Worm (Caenorhabditis elegans): ENCODE measurements around the gene rrp-1.
"Not testable (repeated sequence)": the region's sequence is repeated elsewhere in the genome, so short reads cannot be mapped to it uniquely, and the experiment has no call there.

rrp-1 gene

DNA sequence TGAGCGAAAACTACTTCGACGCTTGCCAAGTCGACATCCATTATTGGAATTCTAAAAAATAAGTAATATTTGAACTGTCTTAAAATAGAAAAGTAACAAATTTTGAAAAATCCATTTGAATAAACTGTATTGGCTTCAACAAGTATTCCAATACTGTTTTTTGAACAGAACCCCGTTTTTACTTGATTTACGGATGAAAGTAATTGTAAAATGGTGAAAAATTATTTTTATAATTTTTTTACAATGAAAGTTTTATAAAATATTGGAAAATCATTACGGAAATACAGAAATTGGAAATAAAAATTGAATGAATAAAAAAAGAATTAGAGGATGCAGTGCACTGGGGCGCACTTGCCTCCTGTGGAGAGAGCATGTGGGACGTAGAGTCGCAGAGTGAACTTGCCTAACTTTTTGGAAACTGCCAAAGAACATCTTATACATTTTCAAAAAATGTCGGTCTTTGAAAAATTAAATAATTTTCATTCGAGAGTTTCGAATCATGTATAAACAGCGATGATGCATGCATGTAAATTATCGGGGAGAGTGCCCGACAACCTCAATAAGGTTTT is at the start of gene rrp-1:
Gene rrp-1 (minus strand): TSS at position 51 of the 569 bp plus-strand sequence.
- TF ChIP-seq mcd-1 (GFP tag; IDR thresholded peaks at IDR 0.05) (peak; percentile 36; the same call in 1 of the 2 replicates), ceh-91 (GFP tag; IDR thresholded peaks at IDR 0.05) (no peak), hmg-20 (GFP tag; IDR thresholded peaks at IDR 0.05) (no peak), aptf-3 (GFP tag; IDR thresholded peaks at IDR 0.05) (no peak), nfya-1 (tag; optimal IDR thresholded peaks at IDR 0.05; ENCODE audit: borderline replicate concordance, insufficient read depth) (no peak), hmg-1.2 (GFP tag; IDR thresholded peaks at IDR 0.05) (peak; percentile 87)

DNA sequence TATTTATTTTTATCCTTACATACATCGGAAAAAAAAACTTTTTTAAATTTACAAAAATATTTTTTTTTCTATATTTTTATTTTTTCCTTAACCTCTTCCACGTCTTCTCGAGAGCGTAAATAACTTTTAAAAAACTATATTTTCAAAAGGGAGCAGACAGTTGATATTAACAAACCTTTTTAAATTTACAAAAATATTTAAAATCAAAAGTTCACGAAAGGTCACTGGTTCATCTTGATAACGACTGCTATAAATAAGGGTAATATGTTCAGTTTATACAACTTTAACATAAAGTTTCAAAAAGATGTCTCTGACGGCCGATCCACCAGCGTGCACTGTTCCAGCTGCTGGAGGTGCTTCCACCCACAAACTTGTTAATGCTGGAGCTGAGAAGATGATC is 46.7 kb upstream of the rrp-1 start, which contains the start of the genes F44D12.16 and msd-2:
Gene F44D12.16 (plus strand): TSS at position 301 of the 400 bp plus-strand sequence.
Gene msd-2 (plus strand): TSS at position 305 of the 400 bp plus-strand sequence.
- not testable (repeated sequence) for TF ChIP-seq nhr-120 (GFP tag; IDR thresholded peaks at IDR 0.05); B0019.2 (GFP tag; conservative IDR thresholded peaks at IDR 0.05); nfyb-1 (GFP tag; IDR thresholded peaks at IDR 0.05)

DNA sequence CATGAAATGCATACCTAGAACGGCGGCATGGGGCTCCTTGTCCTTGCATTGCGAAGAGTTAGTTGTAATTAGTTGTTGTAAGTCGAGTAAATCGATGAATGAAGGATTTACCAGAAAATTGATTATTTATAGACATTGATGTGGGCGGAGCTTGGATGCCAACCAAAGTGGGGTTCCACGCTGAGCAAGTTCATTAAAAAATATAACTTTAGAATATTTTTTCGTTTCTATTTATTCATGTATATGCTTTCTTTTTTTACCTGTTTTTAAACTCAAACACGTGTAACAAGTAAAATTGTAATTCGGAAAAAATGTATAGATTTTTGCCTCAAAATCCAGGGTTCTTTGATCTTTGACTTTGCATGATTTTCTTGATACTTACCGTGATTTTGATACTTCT is 45.5 kb upstream of the rrp-1 start, which contains the start of gene gipc-2:
Gene gipc-2 (minus strand): TSS at position 101 of the 400 bp plus-strand sequence.
- TF ChIP-seq let-607 (tag; optimal IDR thresholded peaks at IDR 0.05) (no peak), nhr-179 (tag; optimal IDR thresholded peaks at IDR 0.05) (no peak)

DNA sequence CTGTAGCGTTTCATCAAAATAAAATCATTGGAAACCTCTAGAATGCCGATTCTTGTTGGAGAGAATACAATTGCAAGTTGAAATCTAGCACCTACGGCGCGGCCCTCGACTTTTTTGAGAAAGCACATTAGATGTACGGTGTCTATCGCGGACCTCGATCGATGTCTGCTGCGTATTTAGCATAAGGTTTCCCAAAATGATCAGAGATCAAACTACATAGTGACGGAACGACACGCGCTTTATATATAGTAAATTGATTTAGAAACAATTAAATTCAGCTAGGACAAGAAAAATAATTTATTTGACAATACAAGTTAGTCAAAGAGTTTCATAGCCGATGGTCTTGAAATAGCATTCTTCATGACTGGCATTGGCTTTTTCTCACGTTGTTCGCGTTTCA is 44.1 kb upstream of the rrp-1 start:
- peak; percentile 71 for TF ChIP-seq snpc-1.1 (tag; optimal IDR thresholded peaks at IDR 0.05; ENCODE audit: insufficient read depth)
- TF ChIP-seq F39B2.1 (GFP tag; IDR thresholded peaks at IDR 0.05): no peak
- no peak for TF ChIP-seq snpc-4 (GFP tag; optimal IDR thresholded peaks at IDR 0.05)
- peak in 2 of 4 experiments; percentile 62 to 85 for TF ChIP-seq snpc-4 (tag; optimal IDR thresholded peaks at IDR 0.05)
- TF ChIP-seq nhr-80 (tag; optimal IDR thresholded peaks at IDR 0.05): no peak
- peak; percentile 54 for TF ChIP-seq pbrm-1 (GFP tag; IDR thresholded peaks at IDR 0.05)
- peak; percentile 51 for TF ChIP-seq hmg-1.2 (GFP tag; IDR thresholded peaks at IDR 0.05)

DNA sequence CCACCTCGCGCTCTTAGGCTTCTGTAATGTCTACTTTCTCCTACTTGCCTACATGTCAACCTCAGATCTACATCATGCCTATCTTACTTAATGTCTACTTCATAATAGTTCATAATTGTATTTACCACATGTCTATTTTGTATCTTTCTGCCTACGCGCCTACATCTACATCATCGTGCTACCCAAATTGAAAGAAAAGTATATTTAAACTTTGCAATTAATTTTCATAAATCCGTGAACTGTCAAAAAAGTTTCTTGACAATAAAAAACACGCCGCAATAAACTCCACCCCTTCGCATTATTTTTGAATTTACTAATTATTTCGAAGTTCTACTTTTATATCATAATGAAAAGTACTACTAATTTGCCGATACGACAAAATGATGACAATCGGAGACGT is 40.9 kb upstream of the rrp-1 start, which contains the start of gene F44D12.8:
Gene F44D12.8 (plus strand): TSS at position 301 of the 400 bp plus-strand sequence.
- no peak for TF ChIP-seq lin-35 (GFP tag; optimal IDR thresholded peaks at IDR 0.05)
- TF ChIP-seq Y53G8AR.9 (GFP tag; conservative IDR thresholded peaks at IDR 0.05): no peak
- TF ChIP-seq egrh-3 (GFP tag; IDR thresholded peaks at IDR 0.05): no peak
- no peak for TF ChIP-seq F39B2.1 (GFP tag; IDR thresholded peaks at IDR 0.05)
- TF ChIP-seq F33H1.4 (GFP tag; IDR thresholded peaks at IDR 0.05): no peak
- no peak for TF ChIP-seq Y67H2A.10 (GFP tag; conservative IDR thresholded peaks at IDR 0.05)
- no peak for TF ChIP-seq ztf-6 (GFP tag; IDR thresholded peaks at IDR 0.05)

DNA sequence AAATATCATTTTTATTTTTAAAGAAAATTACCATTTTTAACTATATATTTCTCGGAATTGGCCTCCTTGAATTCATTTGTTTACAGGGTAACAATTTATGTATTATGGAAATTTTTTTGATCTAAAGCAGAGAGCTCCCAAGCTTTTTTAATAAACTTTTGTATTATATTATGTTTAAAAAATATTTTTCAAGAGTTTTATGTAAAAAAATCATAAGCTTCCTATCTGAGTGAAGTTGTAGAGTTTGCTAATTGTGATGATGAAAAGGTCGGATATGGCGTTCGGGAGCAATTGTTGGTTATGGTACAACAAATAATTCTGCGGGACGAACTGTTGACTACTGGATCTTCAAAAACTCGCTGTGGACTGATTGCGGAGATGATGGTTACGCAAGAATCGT is 39.2 kb upstream of the rrp-1 start, which contains the start of gene F44D12.19:
Gene F44D12.19 (plus strand): TSS at position 301 of the 400 bp plus-strand sequence.
- TF ChIP-seq zim-3 (tag; optimal IDR thresholded peaks at IDR 0.05) (no peak), attf-3 (GFP tag; conservative IDR thresholded peaks at IDR 0.05) (no peak), F22D6.2 (tag; optimal IDR thresholded peaks at IDR 0.05) (no peak), ztf-22 (GFP tag; optimal IDR thresholded peaks at IDR 0.05) (no peak), nhr-27 (tag; optimal IDR thresholded peaks at IDR 0.05) (no peak), attf-6 (GFP tag; IDR thresholded peaks at IDR 0.05) (no peak), mcd-1 (GFP tag; IDR thresholded peaks at IDR 0.05) (no peak), Y53G8AR.9 (GFP tag; conservative IDR thresholded peaks at IDR 0.05) (no peak), aptf-2 (GFP tag; conservative IDR thresholded peaks at IDR 0.05) (no peak), lag-1 (GFP tag; IDR thresholded peaks at IDR 0.05) (no peak), lin-54 (GFP tag; optimal IDR thresholded peaks at IDR 0.05) (no peak), hmg-20 (GFP tag; IDR thresholded peaks at IDR 0.05) (no peak), tbx-9 (tag; optimal IDR thresholded peaks at IDR 0.05; ENCODE audit: borderline replicate concordance) (no peak), ztf-26 (tag; optimal IDR thresholded peaks at IDR 0.05) (no peak), tlf-1 (GFP tag; optimal IDR thresholded peaks at IDR 0.05) (no peak)
